Worm (Caenorhabditis elegans) whole organism, mixed stage, embryonic: ENCODE results near the gene T05A7.7.

Source experiments
- M03D4.4 ChIP-seq: sonication (generic microtip); optimal IDR thresholded peaks from 2 replicates; lab custom pipeline; 2017; ENCODE audit warnings: mild to moderate bottlenecking, missing genetic modification characterization, missing compliant biosample characterization
- bed-3 ChIP-seq: fragments of 200-800 bp; sonication (Bioruptor generic); optimal IDR thresholded peaks from 3 replicates; lab custom pipeline; 2018; ENCODE audit warnings: mild to moderate bottlenecking, missing genetic modification characterization, moderate library complexity, missing compliant biosample characterization
- blmp-1 ChIP-seq: fragments of 150-350 bp; optimal IDR thresholded peaks from 2 replicates; lab custom pipeline; 2014; ENCODE audit warnings: missing biosample characterization, missing genetic modification characterization
- ceh-39 ChIP-seq: fragments of 150-350 bp; optimal IDR thresholded peaks from 2 replicates; lab custom pipeline; 2014; ENCODE audit warnings: missing biosample characterization, missing genetic modification characterization
- ceh-43 ChIP-seq: fragments of 200-800 bp; sonication (Bioruptor generic); optimal IDR thresholded peaks from 2 replicates; lab custom pipeline; 2018; ENCODE audit warnings: mild to moderate bottlenecking, missing genetic modification characterization, moderate library complexity, missing compliant biosample characterization
- ceh-83 ChIP-seq: fragments of 200-800 bp; sonication (Bioruptor generic); optimal IDR thresholded peaks from 2 replicates; lab custom pipeline; 2018; ENCODE audit warnings: mild to moderate bottlenecking, missing genetic modification characterization, missing compliant biosample characterization
- ces-1 ChIP-seq: fragments of 150-350 bp; optimal IDR thresholded peaks from 2 replicates; lab custom pipeline; 2014; ENCODE audit warnings: missing biosample characterization, missing genetic modification reagents, missing genetic modification characterization
- cnd-1 ChIP-seq: fragments of 200-800 bp; sonication (Bioruptor generic); optimal IDR thresholded peaks from 2 replicates; lab custom pipeline; 2018; ENCODE audit warnings: mild to moderate bottlenecking, missing genetic modification characterization, missing compliant biosample characterization
- drap-1 ChIP-seq: fragments of 200-800 bp; sonication (Bioruptor generic); optimal IDR thresholded peaks from 3 replicates; lab custom pipeline; 2018; ENCODE audit warnings: mild to moderate bottlenecking, missing genetic modification characterization, missing compliant biosample characterization
- elt-1 ChIP-seq: sonication (generic microtip); optimal IDR thresholded peaks from 2 replicates; lab custom pipeline; 2017; ENCODE audit warnings: missing genetic modification characterization, mild to moderate bottlenecking, missing compliant biosample characterization, antibody characterized with exemption, moderate library complexity, borderline replicate concordance; ENCODE audit not compliant: insufficient read depth
- flh-1 ChIP-seq: fragments of 200-800 bp; sonication (Bioruptor generic); optimal IDR thresholded peaks from 2 replicates; lab custom pipeline; 2018; ENCODE audit warnings: mild to moderate bottlenecking, missing genetic modification characterization, moderate library complexity, missing compliant biosample characterization
- ham-2 ChIP-seq: fragments of 200-800 bp; sonication (Bioruptor generic); optimal IDR thresholded peaks from 2 replicates; lab custom pipeline; 2018; ENCODE audit warnings: mild to moderate bottlenecking, missing genetic modification characterization, missing compliant biosample characterization
- hlh-1 ChIP-seq: fragments of 150-350 bp; optimal IDR thresholded peaks from 2 replicates; lab custom pipeline; 2014; ENCODE audit warnings: missing biosample characterization, missing genetic modification reagents, missing genetic modification characterization
- lin-13 ChIP-seq: fragments of 150-350 bp; optimal IDR thresholded peaks from 2 replicates; lab custom pipeline; 2014; ENCODE audit warnings: missing biosample characterization, missing genetic modification characterization
- lin-32 ChIP-seq: fragments of 200-800 bp; sonication (Bioruptor generic); optimal IDR thresholded peaks from 2 replicates; lab custom pipeline; 2018; ENCODE audit warnings: mild to moderate bottlenecking, missing genetic modification characterization, missing compliant biosample characterization
- lsy-2 ChIP-seq: fragments of 150-350 bp; optimal IDR thresholded peaks from 2 replicates; lab custom pipeline; 2014; ENCODE audit warnings: missing biosample characterization, missing genetic modification characterization
- mab-5 ChIP-seq: fragments of 150-350 bp; optimal IDR thresholded peaks from 2 replicates; lab custom pipeline; 2014; ENCODE audit warnings: missing biosample characterization, missing genetic modification characterization
- mep-1 ChIP-seq: fragments of 150-350 bp; optimal IDR thresholded peaks from 2 replicates; lab custom pipeline; 2017; ENCODE audit warnings: missing biosample characterization, missing genetic modification reagents, missing genetic modification characterization, inconsistent platforms
- mls-2 ChIP-seq: sonication (generic microtip); optimal IDR thresholded peaks from 2 replicates; lab custom pipeline; 2016; ENCODE audit warnings: mild to moderate bottlenecking, missing genetic modification characterization, moderate library complexity, missing compliant biosample characterization
- nhr-12 ChIP-seq: fragments of 150-350 bp; optimal IDR thresholded peaks from 2 replicates; lab custom pipeline; 2014; ENCODE audit warnings: missing biosample characterization, missing genetic modification characterization
- nhr-2 ChIP-seq: fragments of 150-350 bp; optimal IDR thresholded peaks from 2 replicates; lab custom pipeline; 2014; ENCODE audit warnings: missing biosample characterization, missing genetic modification characterization
- nhr-237 ChIP-seq: fragments of 150-350 bp; optimal IDR thresholded peaks from 2 replicates; lab custom pipeline; 2014; ENCODE audit warnings: missing biosample characterization, missing genetic modification characterization
- nhr-76 ChIP-seq: sonication (generic microtip); optimal IDR thresholded peaks from 2 replicates; lab custom pipeline; 2017; ENCODE audit warnings: missing biosample characterization, missing genetic modification characterization
- pha-4 ChIP-seq: fragments of 150-350 bp; optimal IDR thresholded peaks from 2 replicates; lab custom pipeline; 2018; ENCODE audit warnings: missing biosample characterization, missing genetic modification reagents, missing genetic modification characterization
- sem-2 ChIP-seq: fragments of 200-800 bp; sonication (Bioruptor generic); optimal IDR thresholded peaks from 2 replicates; lab custom pipeline; 2018; ENCODE audit warnings: mild to moderate bottlenecking, missing genetic modification characterization, missing compliant biosample characterization
- snpc-4 ChIP-seq: fragments of 150-350 bp; optimal IDR thresholded peaks from 2 replicates; lab custom pipeline; 2014; ENCODE audit warnings: missing biosample characterization, missing genetic modification characterization
- sptf-1 ChIP-seq: sonication (generic microtip); optimal IDR thresholded peaks from 2 replicates; lab custom pipeline; 2017; ENCODE audit warnings: mild to moderate bottlenecking, missing genetic modification characterization, moderate library complexity, missing compliant biosample characterization
- tbx-8 ChIP-seq: fragments of 200-800 bp; sonication (Bioruptor generic); optimal IDR thresholded peaks from 2 replicates; lab custom pipeline; 2018; ENCODE audit warnings: mild to moderate bottlenecking, missing genetic modification characterization, moderate library complexity, missing compliant biosample characterization
- unc-120 ChIP-seq: sonication (generic microtip); optimal IDR thresholded peaks from 2 replicates; lab custom pipeline; 2017; ENCODE audit warnings: missing genetic modification characterization, missing compliant biosample characterization; ENCODE audit not compliant: poor library complexity, severe bottlenecking
- unc-62 ChIP-seq: fragments of 150-350 bp; optimal IDR thresholded peaks from 2 replicates; lab custom pipeline; 2014; ENCODE audit warnings: missing biosample characterization, missing genetic modification reagents, missing genetic modification characterization
- ztf-11 ChIP-seq: fragments of 150-350 bp; optimal IDR thresholded peaks from 2 replicates; lab custom pipeline; 2014; ENCODE audit warnings: missing biosample characterization, missing genetic modification characterization

T05A7.7 gene

DNA sequence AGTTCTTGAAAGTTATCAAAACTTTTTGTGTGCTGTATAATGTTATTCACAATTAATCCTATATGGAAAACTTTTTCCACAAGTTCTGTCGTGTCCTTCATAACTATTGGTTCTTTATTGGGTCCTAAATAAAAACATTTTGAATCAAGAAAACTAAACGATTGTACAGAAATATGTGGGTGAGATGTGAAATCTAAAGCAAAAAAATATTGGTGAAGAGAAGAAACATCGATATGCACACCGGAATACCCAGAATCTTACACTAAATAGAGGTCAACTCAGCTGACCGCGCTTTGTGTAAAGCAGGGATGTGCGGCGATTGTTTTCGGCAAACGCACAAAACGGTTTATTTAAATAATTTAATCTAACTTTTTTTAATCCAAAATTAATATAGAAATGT, 20.0 kb downstream of the T05A7.7 start, which contains the start of gene T05A7.13:
T05A7.13 (minus strand) TSS at position 101 of the 400 bp plus-strand sequence.
- TF ChIP-seq hlh-1 (tag; lab: Kevin White, UChicago): peak; percentile 46
- TF ChIP-seq nhr-2: no peak

DNA sequence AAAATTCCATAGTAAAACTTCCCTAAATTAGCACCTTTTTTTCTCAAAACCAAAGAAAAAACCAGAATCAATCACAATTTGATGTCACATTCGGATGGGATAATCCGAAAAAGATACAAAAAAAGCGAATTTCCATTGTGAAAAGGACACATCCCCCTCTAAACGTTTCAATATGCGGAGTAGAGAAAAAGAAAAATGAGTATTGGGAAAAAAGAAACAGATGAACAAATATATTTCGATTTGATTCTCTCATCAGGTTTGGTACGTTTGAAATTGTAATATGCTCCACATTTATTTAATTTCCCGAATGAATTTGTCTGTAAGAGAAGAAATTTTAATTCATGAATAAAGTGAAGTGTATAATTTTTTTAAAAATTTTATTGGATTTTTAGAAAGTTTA, 23.0 kb downstream of the T05A7.7 start:
- TF ChIP-seq nhr-76 (tag; lab: Kevin White, UChicago) (no peak), lsy-2 (tag; lab: Kevin White, UChicago) (no peak), elt-1 (tag; lab: Kevin White, UChicago) (no peak), nhr-237 (tag; lab: Kevin White, UChicago) (no peak), lin-32 (no peak), lin-13 (no peak), cnd-1 (tag; lab: Kevin White, UChicago) (no peak), ceh-43 (no peak), blmp-1 (no peak), bed-3 (GFP tag; lab: Kevin White, UChicago) (no peak), ham-2 (GFP tag; lab: Kevin White, UChicago) (no peak), snpc-4 (no peak)

DNA sequence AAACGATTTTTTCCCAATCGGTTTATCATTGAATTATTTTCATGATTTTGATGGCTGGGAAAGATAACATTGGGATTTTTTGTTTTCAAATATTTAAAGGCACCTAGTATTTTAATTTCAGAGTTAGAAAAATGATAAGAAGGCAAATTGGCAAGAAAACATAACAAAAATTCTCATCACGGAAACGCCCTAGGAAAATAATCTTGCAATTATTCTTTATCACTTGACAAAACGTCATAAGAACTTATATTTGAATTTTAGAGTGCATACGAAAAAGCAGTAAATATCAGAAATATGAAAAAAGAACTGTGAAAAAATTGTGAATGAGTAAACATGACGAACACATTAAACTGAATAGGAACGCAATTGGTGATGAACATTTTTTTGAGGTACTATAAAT, 23.9 kb downstream of the T05A7.7 start:
- TF ChIP-seq flh-1: no peak
- TF ChIP-seq drap-1: no peak
- no peak for TF ChIP-seq tbx-8 (GFP tag; lab: Kevin White, UChicago)
- no peak for TF ChIP-seq sem-2 (GFP tag; lab: Kevin White, UChicago)
- TF ChIP-seq lin-13: no peak
- no peak for TF ChIP-seq ztf-11 (tag; lab: Kevin White, UChicago)
- no peak for TF ChIP-seq ceh-43
- TF ChIP-seq nhr-76 (tag; lab: Kevin White, UChicago): no peak
- TF ChIP-seq hlh-1 (tag; lab: Kevin White, UChicago): no peak
- TF ChIP-seq M03D4.4 (tag; lab: Kevin White, UChicago): no peak
- TF ChIP-seq, all 35 proteins: peak for 0

DNA sequence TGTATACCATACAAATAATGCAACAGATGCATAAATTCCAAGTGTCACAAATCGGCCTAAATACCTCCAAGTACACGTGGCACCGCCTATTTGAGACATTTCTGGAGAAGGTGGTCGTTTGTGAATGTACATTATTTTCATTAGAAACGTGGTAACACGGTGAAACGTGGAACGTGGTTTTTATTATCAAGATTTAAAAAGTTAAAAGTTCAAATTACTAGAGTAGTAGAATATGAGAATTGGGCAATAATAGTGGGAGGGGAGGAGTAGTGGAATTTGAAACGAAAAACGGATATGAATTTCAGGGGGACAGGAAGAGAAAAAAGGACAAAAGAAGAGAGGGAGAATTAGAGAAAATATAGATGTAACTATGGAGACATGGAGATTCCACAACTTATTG, 25.5 kb downstream of the T05A7.7 start, which contains the start of gene fut-6:
fut-6 (minus strand) TSS at position 101 of the 400 bp plus-strand sequence.
- TF ChIP-seq blmp-1 (no peak), mls-2 (tag; lab: Kevin White, UChicago) (no peak), sem-2 (GFP tag; lab: Kevin White, UChicago) (no peak), mab-5 (no peak), flh-1 (no peak), sptf-1 (tag; lab: Kevin White, UChicago) (no peak)

DNA sequence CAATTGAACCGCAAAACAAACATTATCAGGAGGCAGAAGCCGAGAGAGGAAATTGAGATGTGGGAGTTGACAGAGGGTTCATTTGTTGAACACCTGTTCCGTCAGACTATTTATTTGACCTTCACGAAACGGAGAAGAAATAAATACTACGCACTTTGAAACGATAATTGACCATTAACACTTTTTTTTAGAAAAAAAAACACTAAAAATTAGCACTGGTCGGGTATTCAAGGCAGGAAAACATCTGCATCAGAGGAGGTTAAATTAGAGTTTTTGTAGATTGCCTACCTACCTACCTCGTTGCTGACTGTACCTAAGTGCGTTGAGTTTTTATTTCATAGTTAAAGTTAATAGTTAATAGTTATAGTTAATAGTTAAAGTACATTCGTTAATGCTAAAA, 31.2 kb downstream of the T05A7.7 start:
- TF ChIP-seq hlh-1 (tag; lab: Kevin White, UChicago) (peak; percentile 31), ceh-39 (no peak)

DNA sequence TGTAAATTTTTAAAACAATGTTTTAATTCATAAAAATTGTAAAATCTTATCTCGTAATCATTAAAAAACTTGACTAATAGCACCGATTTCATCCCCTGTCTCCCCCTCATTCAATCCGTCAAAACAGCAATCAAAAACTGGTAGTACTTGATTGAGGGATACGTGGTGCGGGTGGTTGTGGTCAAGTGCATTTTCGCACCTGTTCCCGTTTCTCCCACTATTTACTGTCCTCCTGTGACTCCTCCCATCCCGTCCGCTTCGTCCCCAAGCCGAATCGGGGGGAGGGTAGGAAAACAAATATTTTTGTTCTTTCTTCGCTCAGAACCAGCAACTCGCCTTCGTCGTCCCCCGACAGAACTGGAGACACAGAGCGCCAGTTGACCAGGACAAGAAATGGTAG, 32.5 kb downstream of the T05A7.7 start, which contains the start of gene lgc-27:
lgc-27 (plus strand) TSS at position 301 of the 400 bp plus-strand sequence.
- no peak for TF ChIP-seq drap-1
- no peak for TF ChIP-seq lin-13
- TF ChIP-seq sem-2 (GFP tag; lab: Kevin White, UChicago): no peak
- peak; percentile 55 for TF ChIP-seq pha-4 (tag; lab: Kevin White, UChicago)

DNA sequence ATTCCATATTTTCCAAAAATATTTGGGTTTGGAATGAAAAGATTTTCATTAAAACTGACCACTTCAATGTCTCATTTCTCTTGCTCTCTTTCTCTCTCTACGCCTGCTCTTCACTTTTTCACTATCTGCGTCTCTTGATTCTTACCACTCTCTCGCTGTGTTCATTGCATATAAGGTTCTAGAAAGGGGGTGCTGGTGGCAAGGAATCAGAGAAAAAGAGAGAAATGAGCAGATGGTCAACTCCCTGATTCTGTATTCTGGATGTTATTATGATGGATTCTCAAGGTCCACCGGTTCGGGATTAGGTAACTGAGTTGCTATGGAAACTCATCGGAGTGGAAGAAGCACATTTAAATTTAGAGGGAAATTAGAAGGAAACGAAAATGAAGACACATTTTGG, 40.5 kb downstream of the T05A7.7 start:
- TF ChIP-seq unc-120 (peak; percentile 47), nhr-76 (tag; lab: Kevin White, UChicago) (no peak), mls-2 (tag; lab: Kevin White, UChicago) (peak; percentile 21), lin-32 (peak; percentile 67), hlh-1 (tag; lab: Kevin White, UChicago) (no peak), ces-1 (GFP tag; lab: Kevin White, UChicago) (peak; percentile 78), ceh-39 (no peak), bed-3 (GFP tag; lab: Kevin White, UChicago) (no peak), mep-1 (tag; lab: Kevin White, UChicago) (peak; percentile 72), nhr-12 (no peak), blmp-1 (no peak), cnd-1 (tag; lab: Kevin White, UChicago) (peak; percentile 91), lsy-2 (tag; lab: Kevin White, UChicago) (peak; percentile 4), ceh-83 (no peak), elt-1 (tag; lab: Kevin White, UChicago) (no peak), unc-62 (GFP tag; lab: Kevin White, UChicago) (no peak), M03D4.4 (tag; lab: Kevin White, UChicago) (no peak)
